Worm (Caenorhabditis elegans) whole organism, mixed stage, embryonic: ENCODE measurements around the gene mab-10.

ENCODE experiments used
- ces-1 ChIP-seq: fragments of 150-350 bp; optimal IDR thresholded peaks from 2 replicates; lab custom pipeline; 2014; ENCODE audit warnings: missing biosample characterization, missing genetic modification reagents, missing genetic modification characterization
- drap-1 ChIP-seq: fragments of 200-800 bp; sonication (Bioruptor generic); optimal IDR thresholded peaks from 3 replicates; lab custom pipeline; 2018; ENCODE audit warnings: mild to moderate bottlenecking, missing genetic modification characterization, missing compliant biosample characterization
- elt-3 ChIP-seq: fragments of 150-350 bp; optimal IDR thresholded peaks from 2 replicates; lab custom pipeline; 2014; ENCODE audit warnings: missing biosample characterization, missing genetic modification characterization
- lsy-2 ChIP-seq: fragments of 150-350 bp; optimal IDR thresholded peaks from 2 replicates; lab custom pipeline; 2014; ENCODE audit warnings: missing biosample characterization, missing genetic modification characterization
- mep-1 ChIP-seq: fragments of 150-350 bp; optimal IDR thresholded peaks from 2 replicates; lab custom pipeline; 2017; ENCODE audit warnings: missing biosample characterization, missing genetic modification reagents, missing genetic modification characterization, inconsistent platforms
- nhr-76 ChIP-seq: sonication (generic microtip); optimal IDR thresholded peaks from 2 replicates; lab custom pipeline; 2017; ENCODE audit warnings: missing biosample characterization, missing genetic modification characterization
- snpc-4 ChIP-seq: fragments of 150-350 bp; optimal IDR thresholded peaks from 2 replicates; lab custom pipeline; 2014; ENCODE audit warnings: missing biosample characterization, missing genetic modification characterization
- unc-62 ChIP-seq: fragments of 150-350 bp; optimal IDR thresholded peaks from 2 replicates; lab custom pipeline; 2014; ENCODE audit warnings: missing biosample characterization, missing genetic modification reagents, missing genetic modification characterization

DNA sequence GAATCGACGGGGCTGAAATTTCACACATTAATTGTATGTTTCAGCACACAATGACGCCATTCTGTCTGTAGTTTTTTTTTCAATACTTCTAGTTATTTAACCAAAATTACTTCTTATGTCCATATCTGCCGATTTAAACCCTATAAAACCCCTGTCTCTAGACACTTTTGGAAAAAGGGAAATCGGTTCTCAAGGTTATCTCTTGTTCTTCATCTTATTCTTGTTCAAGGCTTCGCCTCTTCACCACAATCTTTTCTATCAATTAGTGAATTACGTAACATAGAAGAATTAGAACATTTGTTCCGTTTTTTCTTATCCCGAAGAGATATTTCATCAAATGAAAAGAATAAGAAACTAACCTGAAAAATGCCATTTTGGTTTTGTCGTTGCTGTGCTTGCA lies 27.2 kb upstream of the mab-10 start:
- no peak for TF ChIP-seq drap-1 (GFP tag; lab: Kevin White, UChicago)
- TF ChIP-seq snpc-4 (tag; lab: Kevin White, UChicago), result no peak
- TF ChIP-seq nhr-76 (tag; lab: Kevin White, UChicago), result no peak
- no peak for TF ChIP-seq ces-1 (GFP tag; lab: Kevin White, UChicago)
- TF ChIP-seq mep-1 (tag; lab: Kevin White, UChicago), result no peak
- no peak for TF ChIP-seq unc-62 (GFP tag; lab: Kevin White, UChicago)
- no peak for TF ChIP-seq elt-3 (tag; lab: Kevin White, UChicago)
- no peak for TF ChIP-seq lsy-2 (tag; lab: Kevin White, UChicago)
